Fruit fly (Drosophila melanogaster): ENCODE data around the gene CG32801.
A peak's percentile ranks its signal among the peaks of the same experiment; 100 is the strongest.

Gene CG32801

DNA sequence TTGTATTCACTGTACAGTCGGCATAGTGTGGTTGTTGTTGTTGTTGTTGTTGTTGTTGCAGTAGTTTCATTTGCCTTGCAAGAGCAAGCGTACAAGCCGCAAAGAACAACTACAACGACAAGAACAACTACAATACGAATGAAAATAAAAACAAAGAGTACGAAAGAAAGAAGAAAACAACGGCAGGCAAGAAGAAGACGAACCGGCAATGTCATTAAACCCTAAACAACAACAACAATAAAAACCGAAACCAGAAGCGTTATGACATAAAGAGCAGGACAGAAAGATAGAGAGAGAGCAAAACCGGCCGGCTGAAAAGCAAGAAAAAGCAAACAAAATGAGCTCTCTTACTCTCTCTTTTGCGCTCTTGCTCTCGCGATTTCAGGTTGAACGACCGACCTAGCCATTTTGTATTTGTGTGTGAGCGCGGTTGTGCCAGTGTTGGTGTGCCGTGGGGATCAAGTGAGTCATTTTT, 45.0 kb upstream of the CG32801 start (continued):
- TF ChIP-seq CG11762 (GFP tag; optimal IDR thresholded peaks at IDR 0.05; ENCODE audit: insufficient read depth) (no peak), Blimp-1 (GFP tag; optimal IDR thresholded peaks at IDR 0.05) (peak; percentile 17), Eip78C (GFP tag) (peak; percentile 61), Lpt (GFP tag; optimal IDR thresholded peaks at IDR 0.05) (no peak), Eip75B (GFP tag; optimal IDR thresholded peaks at IDR 0.05) (peak; percentile 62), svp (GFP tag) (peak; percentile 59), vri (GFP tag; optimal IDR thresholded peaks at IDR 0.05) (peak; percentile 99), CG6276 (GFP tag; optimal IDR thresholded peaks at IDR 0.05) (no peak), Hr4 (GFP tag; optimal IDR thresholded peaks at IDR 0.05) (no peak), CG6792 (GFP tag; optimal IDR thresholded peaks at IDR 0.05) (peak; percentile 0)

DNA sequence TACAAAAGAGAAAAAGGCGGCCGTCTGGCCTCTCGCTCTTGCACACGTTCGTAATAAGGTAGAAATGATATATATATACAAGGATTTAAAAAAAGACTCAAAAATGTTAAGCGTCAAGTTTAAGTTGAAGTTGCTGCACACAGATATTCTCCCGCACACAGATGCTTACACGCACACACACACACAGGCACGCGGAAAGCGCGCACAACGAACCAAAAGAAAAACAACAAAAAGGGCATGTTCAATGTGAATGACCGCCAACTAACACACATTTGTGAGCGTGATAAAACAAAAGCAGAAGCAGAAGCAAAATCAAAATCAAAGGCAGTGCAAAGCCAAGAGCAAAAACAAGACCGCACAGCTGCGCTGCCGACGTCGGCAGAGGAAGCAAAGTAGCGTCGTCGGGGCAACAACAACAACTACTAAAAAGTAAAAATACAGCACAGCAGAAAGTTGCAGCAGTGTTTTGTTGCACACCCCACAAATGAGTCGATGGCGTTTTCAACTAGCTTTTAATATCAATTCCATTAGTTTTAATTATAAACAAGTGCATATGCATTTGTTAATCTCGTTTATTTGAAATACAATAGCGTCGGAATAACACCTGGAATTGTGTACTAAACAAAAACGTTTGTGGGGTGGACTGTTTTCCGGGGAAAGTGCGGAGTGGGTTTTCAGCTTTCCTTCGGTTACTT, 44.3 kb upstream of the CG32801 start:
- TF ChIP-seq CG3919 (GFP tag; optimal IDR thresholded peaks at IDR 0.05) (peak; percentile 99), CG16779 (tag; optimal IDR thresholded peaks at IDR 0.05) (peak; percentile 96), CG15336 (GFP tag; IDR thresholded peaks at IDR 0.05) (peak; percentile 99), Ets21C (GFP tag; optimal IDR thresholded peaks at IDR 0.05) (peak; percentile 98), dsx (GFP tag; optimal IDR thresholded peaks at IDR 0.05; ENCODE audit: poor library complexity, severe bottlenecking) (peak; percentile 96), Eip75B (GFP tag; optimal IDR thresholded peaks at IDR 0.05) (peak; percentile 99), CG6808 (GFP tag; optimal IDR thresholded peaks at IDR 0.05) (peak; percentile 97), CG6276 (GFP tag; optimal IDR thresholded peaks at IDR 0.05) (peak; percentile 98), CG11762 (GFP tag; optimal IDR thresholded peaks at IDR 0.05; ENCODE audit: insufficient read depth) (peak; percentile 98), CG1621 (tag; optimal IDR thresholded peaks at IDR 0.05) (peak; percentile 96), svp (GFP tag) (peak; percentile 99), Gug (GFP tag; IDR thresholded peaks at IDR 0.05) (peak; percentile 97), CG34406 (GFP tag; optimal IDR thresholded peaks at IDR 0.05) (peak; percentile 97), pdm3 (GFP tag; optimal IDR thresholded peaks at IDR 0.05) (peak; percentile 99), CG7368 (GFP tag; optimal IDR thresholded peaks at IDR 0.05) (peak; percentile 98), Sox14 (GFP tag; optimal IDR thresholded peaks at IDR 0.05) (peak; percentile 99), CG32006 (GFP tag; optimal IDR thresholded peaks at IDR 0.05) (peak; percentile 99), Met (GFP tag; optimal IDR thresholded peaks at IDR 0.05) (peak; percentile 99), salr (GFP tag; optimal IDR thresholded peaks at IDR 0.05) (peak; percentile 95 to 97), Sox15 (GFP tag; optimal IDR thresholded peaks at IDR 0.05) (peak; percentile 96), CG6854 (GFP tag; optimal IDR thresholded peaks at IDR 0.05) (peak; percentile 94), Sox102F (GFP tag; optimal IDR thresholded peaks at IDR 0.05) (peak; percentile 98), fd85E (GFP tag; optimal IDR thresholded peaks at IDR 0.05) (peak; percentile 90), CG6163 (GFP tag; IDR thresholded peaks at IDR 0.05) (peak; percentile 99), CG10631 (GFP tag; optimal IDR thresholded peaks at IDR 0.05) (peak; percentile 98), Eip78C (GFP tag) (peak; percentile 100), achi (GFP tag; optimal IDR thresholded peaks at IDR 0.05) (peak; percentile 98), dac (GFP tag; optimal IDR thresholded peaks at IDR 0.05) (peak; percentile 97), CG8319 (GFP tag; optimal IDR thresholded peaks at IDR 0.05) (peak; percentile 97), CG31627 (GFP tag; optimal IDR thresholded peaks at IDR 0.05) (peak; percentile 98), CG10669 (GFP tag; optimal IDR thresholded peaks at IDR 0.05) (peak; percentile 98), Smox (GFP tag; optimal IDR thresholded peaks at IDR 0.05) (peak; percentile 98), CG11902 (GFP tag; optimal IDR thresholded peaks at IDR 0.05) (peak; percentile 96), lz (GFP tag; optimal IDR thresholded peaks at IDR 0.05) (peak; percentile 99), vri (GFP tag; optimal IDR thresholded peaks at IDR 0.05) (no peak), CG8119 (GFP tag; IDR thresholded peaks at IDR 0.05) (peak; percentile 99), CG3032 (tag; optimal IDR thresholded peaks at IDR 0.05) (peak; percentile 97), CG11294 (GFP tag; IDR thresholded peaks at IDR 0.05) (peak; percentile 94), Eip93F (GFP tag; optimal IDR thresholded peaks at IDR 0.05) (peak; percentile 96), spab (GFP tag; optimal IDR thresholded peaks at IDR 0.05) (peak; percentile 96), acj6 (GFP tag; optimal IDR thresholded peaks at IDR 0.05) (peak; percentile 98), Lpt (GFP tag; optimal IDR thresholded peaks at IDR 0.05) (peak; percentile 97), Hr38 (GFP tag; optimal IDR thresholded peaks at IDR 0.05) (peak; percentile 79), fd59A (GFP tag; optimal IDR thresholded peaks at IDR 0.05) (peak; percentile 97), Hr4 (GFP tag; optimal IDR thresholded peaks at IDR 0.05) (peak; percentile 98)

All from whole organism, prepupa.